Fruit fly (Drosophila melanogaster): ENCODE data around the gene Nrx-IV.

dm6 chr3L:12188518-12188917 is 42.2 kb downstream of the Nrx-IV start, which contains the start of gene Est-6:
- TF ChIP-seq CG8478 (optimal IDR thresholded peaks at IDR 0.05) (no peak), CTCF (optimal IDR thresholded peaks at IDR 0.05) (no peak)
